Fruit fly (Drosophila melanogaster) whole organism, embryonic: ENCODE measurements around the gene CG8861.

Source experiments
- Abd-B ChIP-seq: fragments of 200-800 bp; sonication (Bioruptor generic); optimal IDR thresholded peaks from 2 replicates; lab custom pipeline; 2018; ENCODE audit warnings: missing biosample characterization, mild to moderate bottlenecking, missing genetic modification characterization, moderate library complexity
- B-H1 ChIP-seq: fragments of 200-800 bp; sonication (Bioruptor generic); IDR thresholded peaks from 3 replicates; pipeline ENCODE4 v1.3.6; 2022; ENCODE audit warnings: missing biosample characterization, missing genetic modification characterization
- CG10147 ChIP-seq: fragments of 200-800 bp; sonication (Bioruptor generic); optimal IDR thresholded peaks from 2 replicates; lab custom pipeline; 2019; ENCODE audit warnings: missing biosample characterization, mild to moderate bottlenecking, missing genetic modification characterization, moderate library complexity
- CG10366 ChIP-seq: fragments of 200-800 bp; sonication (Bioruptor generic); IDR thresholded peaks from 2 replicates; pipeline ENCODE4 v1.3.6; 2022; ENCODE audit warnings: missing biosample characterization, missing genetic modification characterization
- CG13123 ChIP-seq: fragments of 200-800 bp; sonication (Bioruptor generic); optimal IDR thresholded peaks from 2 replicates; lab custom pipeline; 2016; ENCODE audit warnings: missing biosample characterization, missing genetic modification characterization
- CG13296 ChIP-seq: fragments of 200-800 bp; sonication (Bioruptor generic); optimal IDR thresholded peaks from 3 replicates; lab custom pipeline; 2018; ENCODE audit warnings: missing biosample characterization, mild to moderate bottlenecking, missing genetic modification characterization
- CG14710 ChIP-seq: fragments of 200-800 bp; sonication (Bioruptor generic); optimal IDR thresholded peaks from 3 replicates; lab custom pipeline; 2019; ENCODE audit warnings: missing biosample characterization, mild to moderate bottlenecking, missing genetic modification characterization, moderate library complexity
- CG1529 ChIP-seq: fragments of 200-800 bp; sonication (Bioruptor generic); optimal IDR thresholded peaks from 3 replicates; lab custom pipeline; 2018; ENCODE audit warnings: missing biosample characterization, missing genetic modification characterization
- CG15514 ChIP-seq: fragments of 200-800 bp; sonication (Bioruptor generic); optimal IDR thresholded peaks from 3 replicates; lab custom pipeline; 2017; ENCODE audit warnings: missing biosample characterization, missing genetic modification characterization, mild to moderate bottlenecking, moderate library complexity, missing genetic modification reagents
- CG16813 ChIP-seq: fragments of 200-800 bp; sonication (Bioruptor generic); IDR thresholded peaks from 3 replicates; pipeline ENCODE4 v1.3.6; 2022; ENCODE audit warnings: missing biosample characterization, missing genetic modification characterization; ENCODE audit not compliant: partially characterized antibody
- CG17328 ChIP-seq: fragments of 200-800 bp; sonication (Bioruptor generic); IDR thresholded peaks from 2 replicates; pipeline ENCODE4 v1.3.6; 2022; ENCODE audit warnings: missing biosample characterization, missing genetic modification characterization
- CG1792 ChIP-seq: fragments of 200-800 bp; sonication (Bioruptor generic); optimal IDR thresholded peaks from 2 replicates; lab custom pipeline; 2016; ENCODE audit warnings: missing biosample characterization, missing genetic modification characterization
- CG18011 ChIP-seq: fragments of 200-800 bp; sonication (Bioruptor generic); optimal IDR thresholded peaks from 2 replicates; lab custom pipeline; 2017; ENCODE audit warnings: missing biosample characterization, missing genetic modification characterization, mild to moderate bottlenecking, moderate library complexity, missing genotype
- CG18476 ChIP-seq: fragments of 200-800 bp; sonication (Bioruptor generic); optimal IDR thresholded peaks from 2 replicates; lab custom pipeline; 2016; ENCODE audit warnings: missing biosample characterization, mild to moderate bottlenecking, missing genetic modification characterization
- CG3065 ChIP-seq: fragments of 200-800 bp; sonication (Bioruptor generic); optimal IDR thresholded peaks from 2 replicates; lab custom pipeline; 2016; ENCODE audit warnings: missing biosample characterization, missing genetic modification characterization
- CG31388 ChIP-seq: fragments of 200-800 bp; sonication (Bioruptor generic); optimal IDR thresholded peaks from 2 replicates; lab custom pipeline; 2016; ENCODE audit warnings: missing biosample characterization, missing genetic modification characterization
- CG32767 ChIP-seq: fragments of 200-800 bp; sonication (Bioruptor generic); IDR thresholded peaks from 2 replicates; pipeline ENCODE4 v1.3.6; 2022; ENCODE audit warnings: missing biosample characterization, missing genetic modification characterization
- CG33557 ChIP-seq: fragments of 200-800 bp; sonication (Bioruptor generic); optimal IDR thresholded peaks from 2 replicates; lab custom pipeline; 2019; ENCODE audit warnings: missing biosample characterization, mild to moderate bottlenecking, missing genetic modification characterization, moderate library complexity
- CG3726 ChIP-seq: fragments of 200-800 bp; sonication (Bioruptor generic); IDR thresholded peaks from 3 replicates; pipeline ENCODE4, ENCODE4 v1.3.6; 2022; ENCODE audit warnings: missing biosample characterization, missing genetic modification characterization
- CG3995 ChIP-seq: fragments of 200-800 bp; sonication (Bioruptor generic); optimal IDR thresholded peaks from 3 replicates; lab custom pipeline; 2016; ENCODE audit warnings: missing biosample characterization, missing genetic modification characterization
- CG4282 ChIP-seq: fragments of 200-800 bp; sonication (Bioruptor generic); optimal IDR thresholded peaks from 2 replicates; lab custom pipeline; 2016; ENCODE audit warnings: missing biosample characterization, missing genetic modification characterization
- CG4328 ChIP-seq: fragments of 200-800 bp; sonication (Bioruptor generic); optimal IDR thresholded peaks from 3 replicates; lab custom pipeline; 2017; ENCODE audit warnings: missing biosample characterization, missing genetic modification reagents, missing genetic modification characterization
- CG4360 ChIP-seq: fragments of 200-800 bp; sonication (Bioruptor generic); IDR thresholded peaks from 2 replicates; pipeline ENCODE4 v1.3.6; 2022; ENCODE audit warnings: missing biosample characterization, missing genetic modification characterization
- CG6689 ChIP-seq: fragments of 200-800 bp; sonication (Bioruptor generic); IDR thresholded peaks from 2 replicates; pipeline ENCODE4 v1.3.6; 2022; ENCODE audit warnings: missing biosample characterization, missing genetic modification characterization
- CG7928 ChIP-seq: fragments of 200-800 bp; sonication (Bioruptor generic); optimal IDR thresholded peaks from 2 replicates; lab custom pipeline; 2017; ENCODE audit warnings: missing biosample characterization, mild to moderate bottlenecking, missing genetic modification characterization
- CG8281 ChIP-seq: fragments of 200-800 bp; sonication (Bioruptor generic); optimal IDR thresholded peaks from 2 replicates; lab custom pipeline; 2018; ENCODE audit warnings: missing biosample characterization, mild to moderate bottlenecking, missing genetic modification characterization, moderate library complexity
- CG8359 ChIP-seq: fragments of 200-800 bp; sonication (Bioruptor generic); optimal IDR thresholded peaks from 2 replicates; lab custom pipeline; 2017; ENCODE audit warnings: missing biosample characterization, mild to moderate bottlenecking, missing genetic modification characterization, borderline replicate concordance
- CG8478 ChIP-seq: fragments of >200 bp; optimal IDR thresholded peaks from 2 replicates; lab custom pipeline; 2018
- CG8924 ChIP-seq: fragments of 200-800 bp; optimal IDR thresholded peaks from 3 replicates; lab custom pipeline; 2019; ENCODE audit warnings: missing biosample characterization, mild to moderate bottlenecking, missing genetic modification characterization, moderate library complexity
- CHES-1-like ChIP-seq: fragments of 200-800 bp; sonication (Bioruptor generic); optimal IDR thresholded peaks from 2 replicates; lab custom pipeline; 2016; ENCODE audit warnings: missing biosample characterization, missing genetic modification characterization
- CTCF ChIP-seq: fragments of 200-800 bp; sonication (Bioruptor generic); optimal IDR thresholded peaks from 2 replicates; lab custom pipeline; 2017; ENCODE audit warnings: missing biosample characterization, mild to moderate bottlenecking, missing genetic modification characterization, moderate library complexity
- D19A ChIP-seq: fragments of 200-800 bp; optimal IDR thresholded peaks from 3 replicates; lab custom pipeline; 2019; ENCODE audit warnings: missing biosample characterization, mild to moderate bottlenecking, missing genetic modification characterization, moderate library complexity
- HLHmδ ChIP-seq: fragments of 200-800 bp; sonication (Bioruptor generic); optimal IDR thresholded peaks from 2 replicates; lab custom pipeline; 2018; ENCODE audit warnings: missing biosample characterization, mild to moderate bottlenecking, missing genetic modification characterization, moderate library complexity
- Pdp1 ChIP-seq, 2 experiments: fragments of 200-800 bp; sonication (Bioruptor generic); optimal IDR thresholded peaks; 3 replicates each; lab custom pipeline; 2016; ENCODE audit warnings: missing biosample characterization in 2 of 2, missing genetic modification characterization in 2 of 2, mild to moderate bottlenecking in 1 of 2, moderate library complexity in 1 of 2
- Ptx1 ChIP-seq: fragments of 200-800 bp; sonication (Bioruptor generic); IDR thresholded peaks from 2 replicates; pipeline ENCODE4 v1.3.6; 2022; ENCODE audit warnings: missing biosample characterization, missing genetic modification characterization
- Rx ChIP-seq: fragments of 200-800 bp; sonication (Bioruptor generic); IDR thresholded peaks from 2 replicates; pipeline ENCODE4 v1.3.6; 2022; ENCODE audit warnings: missing biosample characterization, missing genetic modification characterization
- Trl ChIP-seq, 3 experiments: fragments of >200 bp in 2 of 3; fragments of 200-800 bp in 1 of 3; sonication (Bioruptor generic) in 1 of 3; optimal IDR thresholded peaks; 2 replicates in 1 of 3; 3 replicates in 2 of 3; lab custom pipeline; 2016 to 2017; ENCODE audit warnings: missing biosample characterization in 1 of 3, missing genetic modification characterization in 1 of 3
- al ChIP-seq: fragments of 200-800 bp; sonication (Bioruptor generic); IDR thresholded peaks from 2 replicates; pipeline ENCODE4 v1.3.6; 2022; ENCODE audit warnings: missing biosample characterization, missing genetic modification characterization
- az2 ChIP-seq: fragments of 200-800 bp; sonication (Bioruptor generic); optimal IDR thresholded peaks from 3 replicates; lab custom pipeline; 2016; ENCODE audit warnings: missing biosample characterization, missing genetic modification characterization
- bsh ChIP-seq, 2 experiments: fragments of 200-800 bp; sonication (Bioruptor generic); optimal IDR thresholded peaks; 2 replicates each; lab custom pipeline; 2017 to 2018; ENCODE audit warnings: mild to moderate bottlenecking in 2 of 2, missing biosample characterization in 2 of 2, missing genetic modification characterization in 2 of 2, moderate library complexity in 1 of 2
- esg ChIP-seq: fragments of 200-800 bp; sonication (Bioruptor generic); conservative IDR thresholded peaks from 2 replicates; pipeline ENCODE4 v1.3.6; 2022; ENCODE audit warnings: missing biosample characterization, missing genetic modification characterization
- fd64A ChIP-seq: fragments of 200-800 bp; sonication (Bioruptor generic); optimal IDR thresholded peaks from 3 replicates; lab custom pipeline; 2018; ENCODE audit warnings: missing biosample characterization, mild to moderate bottlenecking, missing genetic modification characterization
- gcm2 ChIP-seq: fragments of 200-800 bp; sonication (Bioruptor generic); optimal IDR thresholded peaks from 2 replicates; lab custom pipeline; 2016; ENCODE audit warnings: missing biosample characterization, missing genetic modification characterization
- gem ChIP-seq: fragments of 200-800 bp; sonication (Bioruptor generic); optimal IDR thresholded peaks from 2 replicates; lab custom pipeline; 2019; ENCODE audit warnings: missing biosample characterization, mild to moderate bottlenecking, missing genetic modification characterization, moderate library complexity
- her ChIP-seq: fragments of 200-800 bp; sonication (Bioruptor generic); optimal IDR thresholded peaks from 2 replicates; lab custom pipeline; 2016; ENCODE audit warnings: missing biosample characterization, missing genetic modification characterization
- kay ChIP-seq: fragments of 200-800 bp; sonication (Bioruptor generic); optimal IDR thresholded peaks from 2 replicates; lab custom pipeline; 2016; ENCODE audit warnings: missing biosample characterization, missing genetic modification characterization
- lab ChIP-seq: fragments of 200-800 bp; sonication (Bioruptor generic); optimal IDR thresholded peaks from 3 replicates; lab custom pipeline; 2017; ENCODE audit warnings: missing biosample characterization, missing genetic modification characterization, mild to moderate bottlenecking, moderate library complexity, missing genetic modification reagents
- lola ChIP-seq, 3 experiments: fragments of >200 bp in 2 of 3; fragments of 200-800 bp in 1 of 3; sonication (Bioruptor generic) in 1 of 3; optimal IDR thresholded peaks; 2 replicates each; lab custom pipeline; 2017 to 2019; ENCODE audit warnings: missing biosample characterization in 3 of 3, missing genetic modification characterization in 3 of 3, mild to moderate bottlenecking in 1 of 3, moderate library complexity in 1 of 3
- nmo ChIP-seq: fragments of 200-800 bp; sonication (Bioruptor generic); optimal IDR thresholded peaks from 2 replicates; lab custom pipeline; 2018; ENCODE audit warnings: missing biosample characterization, mild to moderate bottlenecking, missing genetic modification characterization, moderate library complexity
- sima ChIP-seq: fragments of 200-800 bp; sonication (Bioruptor generic); optimal IDR thresholded peaks from 2 replicates; lab custom pipeline; 2016; ENCODE audit warnings: missing biosample characterization, missing genetic modification characterization
- stwl ChIP-seq: fragments of 200-800 bp; sonication (Bioruptor generic); optimal IDR thresholded peaks from 3 replicates; lab custom pipeline; 2018; ENCODE audit warnings: missing biosample characterization, mild to moderate bottlenecking, missing genetic modification characterization, moderate library complexity

Gene CG8861

DNA sequence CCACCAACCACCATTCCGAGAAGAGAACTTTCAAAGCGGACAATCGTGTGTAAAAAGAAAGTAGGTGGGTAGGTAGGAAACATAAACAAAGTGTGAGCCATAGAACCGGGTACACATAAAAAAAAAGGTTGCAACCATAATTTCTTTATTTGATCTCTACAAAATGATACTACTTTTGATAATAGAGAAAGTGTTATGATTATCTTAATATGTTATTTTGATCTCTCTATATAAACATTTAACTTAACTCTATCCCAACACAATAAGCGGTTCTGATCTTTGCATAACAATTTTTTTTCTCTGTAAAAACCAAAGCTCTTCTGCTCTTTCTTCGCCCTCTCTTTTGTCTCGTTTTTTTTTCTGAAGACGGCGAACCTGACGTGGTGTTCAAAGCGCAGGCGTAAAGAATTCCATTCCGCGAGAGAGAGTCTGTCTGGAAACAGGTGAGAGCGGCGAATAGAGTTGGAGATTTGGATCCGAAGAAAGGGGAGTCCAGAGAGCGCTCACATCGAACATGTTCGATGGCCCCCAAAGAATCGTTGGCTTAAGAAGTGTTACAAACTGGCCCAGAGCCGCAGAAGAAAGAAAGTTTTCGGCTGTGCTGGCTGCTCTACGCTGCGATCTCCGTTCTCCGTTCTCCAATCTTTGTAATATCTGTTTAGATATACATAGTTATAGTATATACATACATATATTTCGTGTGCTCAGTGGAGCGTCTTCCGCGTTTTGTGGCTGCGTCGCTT lies 81.3 kb downstream of the CG8861 start (continued):
- peak; percentile 44 for TF ChIP-seq kay (GFP tag; lab: Kevin White, UChicago)
- TF ChIP-seq CG8478 (lab: Kevin White, UChicago) = no peak
- no peak for TF ChIP-seq CG4282
- no peak for TF ChIP-seq lab (GFP tag; lab: Kevin White, UChicago)
- TF ChIP-seq CG8359 = peak; percentile 65
- TF ChIP-seq gem (tag; lab: Kevin White, UChicago) = peak; percentile 83
- no peak for TF ChIP-seq sima (GFP tag; lab: Kevin White, UChicago)
- TF ChIP-seq CHES-1-like (GFP tag; lab: Kevin White, UChicago) = no peak
- no peak for TF ChIP-seq CG4360 (GFP tag; lab: Robert Waterston, UW)
- no peak for TF ChIP-seq CG10366
- peak; percentile 67 for TF ChIP-seq az2 (GFP tag; lab: Kevin White, UChicago)
- no peak for TF ChIP-seq CG16813
- TF ChIP-seq CG31388 (GFP tag; lab: Kevin White, UChicago) = no peak
- TF ChIP-seq Pdp1 (GFP tag; optimal IDR thresholded peaks at IDR 0.05; lab: Kevin White, UChicago) = peak; percentile 54 to 56
- TF ChIP-seq her = no peak
- TF ChIP-seq CG13123 (GFP tag; lab: Kevin White, UChicago) = no peak
- TF ChIP-seq Trl (optimal IDR thresholded peaks at IDR 0.05; lab: Kevin White, UChicago) = peak; percentile 22 to 64
- TF ChIP-seq Trl (GFP tag; optimal IDR thresholded peaks at IDR 0.05; lab: Kevin White, UChicago) = peak; percentile 43
- TF ChIP-seq stwl (tag; lab: Kevin White, UChicago) = no peak
- TF ChIP-seq CG1792 (GFP tag; lab: Kevin White, UChicago) = no peak
- peak; percentile 84 for TF ChIP-seq CG1529 (GFP tag; lab: Kevin White, UChicago)
- TF ChIP-seq CG15514 (GFP tag; lab: Kevin White, UChicago) = no peak
- TF ChIP-seq CG4328 = peak; percentile 48
- TF ChIP-seq B-H1 (GFP tag; lab: Robert Waterston, UW) = no peak
- TF ChIP-seq CG3726 (GFP tag; lab: Robert Waterston, UW) = no peak
- no peak for TF ChIP-seq CG3065 (GFP tag; lab: Kevin White, UChicago)
- no peak for TF ChIP-seq gcm2 (GFP tag; lab: Kevin White, UChicago)
- TF ChIP-seq CG6689 = peak; percentile 58
- TF ChIP-seq al (GFP tag; lab: Robert Waterston, UW) = no peak
- peak; percentile 78 for TF ChIP-seq CG8924 (tag; lab: Kevin White, UChicago)
- TF ChIP-seq CG18476 = peak; percentile 42
- TF ChIP-seq CG17328 (GFP tag; lab: Robert Waterston, UW) = peak; percentile 71
- peak; percentile 11 for TF ChIP-seq CTCF
- no peak for TF ChIP-seq CG3995 (GFP tag; lab: Kevin White, UChicago)
- TF ChIP-seq fd64A = peak; percentile 27
- no peak for TF ChIP-seq CG18011
- no peak for TF ChIP-seq CG7928
- TF ChIP-seq CG33557 (GFP tag; lab: Kevin White, UChicago) = peak; percentile 80
- TF ChIP-seq CG8281 (tag; lab: Kevin White, UChicago) = no peak
- no peak for TF ChIP-seq HLHmδ (GFP tag; lab: Kevin White, UChicago)

- TF ChIP-seq Rx (no peak), Abd-B (GFP tag; lab: Kevin White, UChicago) (no peak), CG10147 (no peak), lola (GFP tag; optimal IDR thresholded peaks at IDR 0.05; lab: Kevin White, UChicago) (peak in 1 of 3 experiments; percentile 59), nmo (GFP tag; lab: Kevin White, UChicago) (peak; percentile 3), CG32767 (GFP tag; lab: Robert Waterston, UW) (no peak), D19A (peak; percentile 49), CHES-1-like (GFP tag; lab: Kevin White, UChicago) (no peak), CG14710 (tag; lab: Kevin White, UChicago) (no peak), esg (GFP tag; lab: Robert Waterston, UW) (no peak), bsh (GFP tag; optimal IDR thresholded peaks at IDR 0.05; lab: Kevin White, UChicago) (peak in 1 of 2 experiments; percentile 69), CG6689 (0 out of 2 replicates have a peak, but pooled peaks have one; percentile 13), CG13296 (no peak), Ptx1 (GFP tag; lab: Robert Waterston, UW) (no peak)
These were observed 81.9 kb downstream of the CG8861 start, which contains the start of gene CG8420 for dm6 chr3R:9246366-9246765. Gene CG8420 (plus strand): TSS chr3R:9246649.
